Fruit fly (Drosophila melanogaster) whole organism, prepupa: ENCODE data around the gene wek.
A peak's percentile ranks its signal among the peaks of the same experiment; 100 is the strongest.

Source experiments
- Blimp-1 ChIP-seq: fragments of 200-800 bp; sonication (Bioruptor generic); optimal IDR thresholded peaks from 3 replicates; lab custom pipeline; 2017; ENCODE audit warnings: missing biosample characterization, missing genetic modification characterization, mild to moderate bottlenecking, moderate library complexity, missing genetic modification reagents
- CG10669 ChIP-seq: fragments of 200-800 bp; sonication (Bioruptor generic); optimal IDR thresholded peaks from 3 replicates; lab custom pipeline; 2018; ENCODE audit warnings: missing biosample characterization, mild to moderate bottlenecking, missing genetic modification characterization, moderate library complexity
- CG11294 ChIP-seq: fragments of 200-800 bp; sonication (Bioruptor generic); IDR thresholded peaks from 2 replicates; pipeline ENCODE4 v1.3.6; 2022; ENCODE audit warnings: missing biosample characterization, missing genetic modification characterization
- CG11762 ChIP-seq: fragments of 200-800 bp; sonication (Bioruptor generic); optimal IDR thresholded peaks from 3 replicates; lab custom pipeline; 2016; ENCODE audit warnings: missing biosample characterization, missing genetic modification characterization; ENCODE audit not compliant: insufficient read depth
- CG15336 ChIP-seq: fragments of 200-800 bp; sonication (Bioruptor generic); IDR thresholded peaks from 2 replicates; pipeline ENCODE4 v1.3.6; 2022; ENCODE audit warnings: missing biosample characterization, missing genetic modification characterization
- CG34406 ChIP-seq: fragments of 200-800 bp; sonication (Bioruptor generic); optimal IDR thresholded peaks from 3 replicates; lab custom pipeline; 2016; ENCODE audit warnings: missing biosample characterization, missing genetic modification characterization
- CG3919 ChIP-seq: fragments of 200-800 bp; sonication (Bioruptor generic); optimal IDR thresholded peaks from 3 replicates; lab custom pipeline; 2016; ENCODE audit warnings: missing biosample characterization, missing genetic modification characterization
- CG6163 ChIP-seq: fragments of 200-800 bp; sonication (Bioruptor generic); IDR thresholded peaks from 3 replicates; pipeline ENCODE4 v1.3.6; 2022; ENCODE audit warnings: missing biosample characterization, missing genetic modification characterization
- CG6276 ChIP-seq: fragments of 200-800 bp; sonication (Bioruptor generic); optimal IDR thresholded peaks from 2 replicates; lab custom pipeline; 2017; ENCODE audit warnings: missing biosample characterization, mild to moderate bottlenecking, missing genetic modification characterization
- CG6792 ChIP-seq: fragments of 200-800 bp; sonication (Bioruptor generic); optimal IDR thresholded peaks from 3 replicates; lab custom pipeline; 2016; ENCODE audit warnings: missing biosample characterization, missing genetic modification characterization
- CG6808 ChIP-seq: fragments of 200-800 bp; sonication (Bioruptor generic); optimal IDR thresholded peaks from 3 replicates; lab custom pipeline; 2017; ENCODE audit warnings: missing biosample characterization, missing genetic modification characterization, mild to moderate bottlenecking, moderate library complexity, missing genetic modification reagents
- CG6854 ChIP-seq: fragments of 200-800 bp; sonication (Bioruptor generic); optimal IDR thresholded peaks from 2 replicates; lab custom pipeline; 2017; ENCODE audit warnings: missing biosample characterization, mild to moderate bottlenecking, missing genetic modification characterization
- CG7368 ChIP-seq: fragments of 200-800 bp; sonication (Bioruptor generic); optimal IDR thresholded peaks from 3 replicates; lab custom pipeline; 2016; ENCODE audit warnings: missing biosample characterization, missing genetic modification characterization
- CG8119 ChIP-seq: fragments of 200-800 bp; sonication (Bioruptor generic); IDR thresholded peaks from 3 replicates; pipeline ENCODE4 v1.3.6; 2022; ENCODE audit warnings: missing biosample characterization, missing genetic modification characterization
- CG9139 ChIP-seq: fragments of 200-800 bp; sonication (Bioruptor generic); optimal IDR thresholded peaks from 3 replicates; lab custom pipeline; 2017; ENCODE audit warnings: missing biosample characterization, mild to moderate bottlenecking, missing genetic modification characterization
- Eip75B ChIP-seq: fragments of 200-800 bp; sonication (Bioruptor generic); optimal IDR thresholded peaks from 3 replicates; lab custom pipeline; 2016; ENCODE audit warnings: missing biosample characterization, missing genetic modification characterization
- Eip78C ChIP-seq: fragments of 200-800 bp; sonication (Bioruptor generic); peaks from one replicate; lab custom pipeline; 2016; ENCODE audit warnings: missing biosample characterization, missing genetic modification characterization
- Eip93F ChIP-seq: fragments of 200-800 bp; sonication (Bioruptor generic); optimal IDR thresholded peaks from 2 replicates; lab custom pipeline; 2016; ENCODE audit warnings: missing biosample characterization, mild to moderate bottlenecking, missing genetic modification characterization
- Ets96B ChIP-seq: fragments of 200-800 bp; optimal IDR thresholded peaks from 2 replicates; lab custom pipeline; 2019; ENCODE audit warnings: missing biosample characterization, mild to moderate bottlenecking, missing genetic modification characterization, moderate library complexity
- Gug ChIP-seq: fragments of 200-800 bp; sonication (Bioruptor generic); IDR thresholded peaks from 2 replicates; pipeline ENCODE4 v1.3.6; 2022; ENCODE audit warnings: missing biosample characterization, missing genetic modification characterization
- Hr39 ChIP-seq: fragments of 200-800 bp; sonication (Bioruptor generic); optimal IDR thresholded peaks from 2 replicates; lab custom pipeline; 2016; ENCODE audit warnings: missing biosample characterization, missing genetic modification characterization
- OdsH ChIP-seq: fragments of 200-800 bp; sonication (Bioruptor generic); optimal IDR thresholded peaks from 3 replicates; lab custom pipeline; 2016; ENCODE audit warnings: missing biosample characterization, missing genetic modification characterization
- achi ChIP-seq: fragments of 200-800 bp; sonication (Bioruptor generic); optimal IDR thresholded peaks from 3 replicates; lab custom pipeline; 2016; ENCODE audit warnings: missing biosample characterization, missing genetic modification characterization
- acj6 ChIP-seq: fragments of 200-800 bp; sonication (Bioruptor generic); optimal IDR thresholded peaks from 3 replicates; lab custom pipeline; 2016; ENCODE audit warnings: missing biosample characterization, missing genetic modification characterization
- cyc ChIP-seq: fragments of 200-800 bp; sonication (Bioruptor generic); optimal IDR thresholded peaks from 3 replicates; lab custom pipeline; 2016; ENCODE audit warnings: missing biosample characterization, missing genetic modification characterization
- fd59A ChIP-seq: fragments of 200-800 bp; sonication (Bioruptor generic); optimal IDR thresholded peaks from 2 replicates; lab custom pipeline; 2017; ENCODE audit warnings: missing biosample characterization, mild to moderate bottlenecking, missing genetic modification characterization, missing genetic modification reagents
- fd85E ChIP-seq: fragments of 200-800 bp; sonication (Bioruptor generic); optimal IDR thresholded peaks from 3 replicates; lab custom pipeline; 2016; ENCODE audit warnings: missing biosample characterization, missing genetic modification characterization
- lz ChIP-seq: fragments of 200-800 bp; sonication (Bioruptor generic); optimal IDR thresholded peaks from 3 replicates; lab custom pipeline; 2016; ENCODE audit warnings: missing biosample characterization, missing genetic modification characterization
- net ChIP-seq: fragments of 200-800 bp; sonication (Bioruptor generic); optimal IDR thresholded peaks from 3 replicates; lab custom pipeline; 2016; ENCODE audit warnings: missing biosample characterization, missing genetic modification characterization
- pdm3 ChIP-seq: fragments of 200-800 bp; sonication (Bioruptor generic); optimal IDR thresholded peaks from 3 replicates; lab custom pipeline; 2016; ENCODE audit warnings: missing biosample characterization, missing genetic modification characterization
- salr ChIP-seq, 2 experiments: fragments of 200-800 bp; sonication (Bioruptor generic); optimal IDR thresholded peaks; 3 replicates each; lab custom pipeline; 2016 to 2018; ENCODE audit warnings: missing biosample characterization in 2 of 2, missing genetic modification characterization in 2 of 2, mild to moderate bottlenecking in 1 of 2
- spab ChIP-seq: fragments of 200-800 bp; sonication (Bioruptor generic); optimal IDR thresholded peaks from 2 replicates; lab custom pipeline; 2017; ENCODE audit warnings: missing biosample characterization, mild to moderate bottlenecking, missing genetic modification characterization, missing genetic modification reagents
- ss ChIP-seq, 2 experiments: fragments of 200-800 bp; sonication (Bioruptor generic); optimal IDR thresholded peaks; 2 replicates in 1 of 2; 3 replicates in 1 of 2; lab custom pipeline; 2017 to 2018; ENCODE audit warnings: mild to moderate bottlenecking in 2 of 2, missing biosample characterization in 2 of 2, missing genetic modification characterization in 2 of 2, moderate library complexity in 1 of 2
- svp ChIP-seq: fragments of 200-800 bp; sonication (Bioruptor generic); peaks from one replicate; lab custom pipeline; 2016; ENCODE audit warnings: missing biosample characterization, missing genetic modification characterization
- topi ChIP-seq: fragments of 200-800 bp; sonication (Bioruptor generic); optimal IDR thresholded peaks from 3 replicates; lab custom pipeline; 2016; ENCODE audit warnings: missing biosample characterization, missing genetic modification characterization
- vri ChIP-seq: fragments of 200-800 bp; sonication (Bioruptor generic); optimal IDR thresholded peaks from 3 replicates; lab custom pipeline; 2016; ENCODE audit warnings: missing biosample characterization, mild to moderate bottlenecking, missing genetic modification characterization

The wek gene

dm6 chr2L:15749313-15749712 lies 18.8 kb downstream of the wek start:
- TF ChIP-seq CG10669 (GFP tag; lab: Kevin White, UChicago) = no peak
- no peak for TF ChIP-seq Hr39 (GFP tag; lab: Kevin White, UChicago)
- no peak for TF ChIP-seq CG8119 (GFP tag; lab: Robert Waterston, UW)
- no peak for TF ChIP-seq CG9139 (GFP tag; lab: Kevin White, UChicago)
- no peak for TF ChIP-seq net (GFP tag; lab: Kevin White, UChicago)
- no peak for TF ChIP-seq CG11762 (GFP tag; lab: Kevin White, UChicago)
- TF ChIP-seq CG11294 (GFP tag; lab: Robert Waterston, UW) = no peak
- no peak for TF ChIP-seq spab (GFP tag; lab: Kevin White, UChicago)
- no peak for TF ChIP-seq OdsH

- no peak for TF ChIP-seq svp
- TF ChIP-seq Ets96B = no peak
- no peak for TF ChIP-seq fd59A (GFP tag; lab: Kevin White, UChicago)
- no peak for TF ChIP-seq Eip93F (GFP tag; lab: Kevin White, UChicago)
- TF ChIP-seq ss (GFP tag; optimal IDR thresholded peaks at IDR 0.05; lab: Kevin White, UChicago) = no peak
- TF ChIP-seq CG6163 (GFP tag; lab: Robert Waterston, UW) = no peak
- TF ChIP-seq Eip78C (GFP tag; lab: Kevin White, UChicago) = no peak
- TF ChIP-seq CG34406 = no peak
- TF ChIP-seq lz (GFP tag; lab: Kevin White, UChicago) = no peak
- TF ChIP-seq CG3919 (GFP tag; lab: Kevin White, UChicago) = no peak
- no peak for TF ChIP-seq topi (GFP tag; lab: Kevin White, UChicago)
- TF ChIP-seq Hr39 (GFP tag; lab: Kevin White, UChicago) = no peak
- TF ChIP-seq spab (GFP tag; lab: Kevin White, UChicago) = no peak
- TF ChIP-seq CG6792 (GFP tag; lab: Kevin White, UChicago) = no peak
- no peak for TF ChIP-seq CG7368
- TF ChIP-seq CG6808 (GFP tag; lab: Kevin White, UChicago) = no peak
- no peak for TF ChIP-seq CG6854 (GFP tag; lab: Kevin White, UChicago)
- no peak for TF ChIP-seq Eip75B (GFP tag; lab: Kevin White, UChicago)
Measured at dm6 chr2L:15748261-15748553, 19.9 kb downstream of the wek start.

dm6 chr2L:15747394-15748260 lies 20.5 kb downstream of the wek start, which contains the start of gene CycE:
CycE (minus strand) TSS chr2L:15748150.
- TF ChIP-seq salr (GFP tag; optimal IDR thresholded peaks at IDR 0.05; lab: Kevin White, UChicago) (no peak), fd85E (no peak), CG6792 (GFP tag; lab: Kevin White, UChicago) (no peak), cyc (GFP tag; lab: Kevin White, UChicago) (no peak), pdm3 (GFP tag; lab: Kevin White, UChicago) (no peak), Eip78C (GFP tag; lab: Kevin White, UChicago) (peak; percentile 73), acj6 (GFP tag; lab: Kevin White, UChicago) (no peak), achi (GFP tag; lab: Kevin White, UChicago) (peak; percentile 13), ss (GFP tag; optimal IDR thresholded peaks at IDR 0.05; lab: Kevin White, UChicago) (no peak), net (GFP tag; lab: Kevin White, UChicago) (no peak), CG6276 (GFP tag; lab: Kevin White, UChicago) (no peak), svp (peak; percentile 70), Gug (GFP tag; lab: Robert Waterston, UW) (no peak), vri (GFP tag; lab: Kevin White, UChicago) (no peak), CG11294 (GFP tag; lab: Robert Waterston, UW) (no peak), CG6808 (GFP tag; lab: Kevin White, UChicago) (no peak), Blimp-1 (GFP tag; lab: Kevin White, UChicago) (no peak), CG15336 (GFP tag; lab: Robert Waterston, UW) (0 out of 2 replicates have a peak, but pooled peaks have one; percentile 12), OdsH (no peak), CG34406 (no peak), CG8119 (GFP tag; lab: Robert Waterston, UW) (no peak)
- TF ChIP-seq, all 60 proteins: peak for 4
